Fruit fly (Drosophila melanogaster): ENCODE measurements around the gene CheB38a.

CheB38a gene

dm6 chr2L:20831060-20831459 lies 12.7 kb upstream of the CheB38a start, which contains the start of gene CG31674 (continued):
- TF ChIP-seq org-1 (GFP tag; optimal IDR thresholded peaks at IDR 0.05) (no peak), CG42726 (GFP tag; IDR thresholded peaks at IDR 0.05; ENCODE audit: partially characterized antibody) (no peak), CG8765 (GFP tag; IDR thresholded peaks at IDR 0.05) (no peak), gro (GFP tag; optimal IDR thresholded peaks at IDR 0.05) (peak; percentile 47), CG12391 (tag; optimal IDR thresholded peaks at IDR 0.05) (no peak), Xbp1 (GFP tag; optimal IDR thresholded peaks at IDR 0.05) (no peak), pan (optimal IDR thresholded peaks at IDR 0.05) (no peak), pan (GFP tag; optimal IDR thresholded peaks at IDR 0.05 in 1 of 2, IDR thresholded peaks at IDR 0.05 in 1 of 2) (no peak), grn (GFP tag; optimal IDR thresholded peaks at IDR 0.05) (peak; percentile 28), Ada2b (GFP tag; IDR thresholded peaks at IDR 0.05) (no peak), dysf (GFP tag; IDR thresholded peaks at IDR 0.05) (no peak), PHDP (tag; optimal IDR thresholded peaks at IDR 0.05) (no peak), nerfin-1 (tag; optimal IDR thresholded peaks at IDR 0.05) (no peak), Drgx (GFP tag; IDR thresholded peaks at IDR 0.05) (no peak), Sox102F (GFP tag; optimal IDR thresholded peaks at IDR 0.05) (no peak), CG10274 (GFP tag; optimal IDR thresholded peaks at IDR 0.05) (no peak), croc (GFP tag; conservative IDR thresholded peaks at IDR 0.05) (no peak), al (GFP tag; IDR thresholded peaks at IDR 0.05) (no peak), CG30431 (GFP tag; optimal IDR thresholded peaks at IDR 0.05) (no peak), MTF-1 (GFP tag; optimal IDR thresholded peaks at IDR 0.05; ENCODE audit: borderline replicate concordance) (no peak), CG12071 (GFP tag; optimal IDR thresholded peaks at IDR 0.05) (no peak), CG17612 (GFP tag; IDR thresholded peaks at IDR 0.05) (no peak), eve (GFP tag; optimal IDR thresholded peaks at IDR 0.05) (peak in 1 of 2 experiments; percentile 59), CG4404 (GFP tag; IDR thresholded peaks at IDR 0.05) (no peak), sc (optimal IDR thresholded peaks at IDR 0.05) (no peak), sc (GFP tag; optimal IDR thresholded peaks at IDR 0.05) (no peak), CG2120 (GFP tag; optimal IDR thresholded peaks at IDR 0.05) (peak; percentile 0), Adf1 (GFP tag; IDR thresholded peaks at IDR 0.05) (no peak; the same call in 1 of the 2 replicates), CG3407 (GFP tag; optimal IDR thresholded peaks at IDR 0.05) (no peak), HLH3B (GFP tag; IDR thresholded peaks at IDR 0.05) (no peak), Atf6 (GFP tag; IDR thresholded peaks at IDR 0.05) (no peak), ci (GFP tag; IDR thresholded peaks at IDR 0.05) (no peak), CG11398 (GFP tag; optimal IDR thresholded peaks at IDR 0.05) (no peak), CG10959 (GFP tag; IDR thresholded peaks at IDR 0.05) (no peak), CG32532 (GFP tag; IDR thresholded peaks at IDR 0.05) (peak; percentile 23; the same call in 1 of the 2 replicates), otp (GFP tag; IDR thresholded peaks at IDR 0.05) (no peak), ftz-f1 (GFP tag; optimal IDR thresholded peaks at IDR 0.05) (no peak), vvl (GFP tag; IDR thresholded peaks at IDR 0.05) (peak; percentile 51), NK7.1 (GFP tag; optimal IDR thresholded peaks at IDR 0.05) (no peak), hth (optimal IDR thresholded peaks at IDR 0.05) (no peak), Rx (GFP tag; IDR thresholded peaks at IDR 0.05) (no peak), chn (GFP tag; optimal IDR thresholded peaks at IDR 0.05) (no peak), ranshi (GFP tag; IDR thresholded peaks at IDR 0.05) (no peak; the same call in 1 of the 2 replicates), zfh2 (GFP tag; optimal IDR thresholded peaks at IDR 0.05) (no peak), trh (GFP tag; optimal IDR thresholded peaks at IDR 0.05) (no peak), Ets97D (GFP tag; optimal IDR thresholded peaks at IDR 0.05) (no peak), CG33557 (GFP tag; optimal IDR thresholded peaks at IDR 0.05) (no peak), Lim3 (GFP tag; IDR thresholded peaks at IDR 0.05) (no peak), Asciz (GFP tag; optimal IDR thresholded peaks at IDR 0.05) (no peak), Oli (tag; optimal IDR thresholded peaks at IDR 0.05) (no peak), NC2α (GFP tag; optimal IDR thresholded peaks at IDR 0.05) (no peak), CG8281 (tag; optimal IDR thresholded peaks at IDR 0.05) (no peak), CG13296 (GFP tag; optimal IDR thresholded peaks at IDR 0.05) (peak; percentile 61), ERR (GFP tag; optimal IDR thresholded peaks at IDR 0.05) (no peak)

Data from whole organism, embryonic.